Fruit fly (Drosophila melanogaster) whole organism, embryonic: Measurements from ENCODE around the gene Mzt1.

Experiments used
- CG10565 ChIP-seq: fragments of 200-800 bp; sonication (Bioruptor generic); optimal IDR thresholded peaks from 3 replicates; lab custom pipeline; 2016; ENCODE audit warnings: missing biosample characterization, mild to moderate bottlenecking, missing genetic modification characterization
- CG11504 ChIP-seq: fragments of 200-800 bp; sonication (Bioruptor generic); optimal IDR thresholded peaks from 3 replicates; lab custom pipeline; 2019; ENCODE audit warnings: missing biosample characterization, mild to moderate bottlenecking, missing genetic modification characterization, moderate library complexity
- CG12391 ChIP-seq: fragments of 200-800 bp; sonication (Bioruptor generic); optimal IDR thresholded peaks from 3 replicates; lab custom pipeline; 2018; ENCODE audit warnings: missing biosample characterization, mild to moderate bottlenecking, missing genetic modification characterization, moderate library complexity
- CG12769 ChIP-seq: fragments of 200-800 bp; sonication (Bioruptor generic); optimal IDR thresholded peaks from 2 replicates; lab custom pipeline; 2019; ENCODE audit warnings: missing biosample characterization, mild to moderate bottlenecking, missing genetic modification characterization, moderate library complexity
- CG15073 ChIP-seq: fragments of 200-800 bp; sonication (Bioruptor generic); optimal IDR thresholded peaks from 2 replicates; lab custom pipeline; 2016; ENCODE audit warnings: missing biosample characterization, missing genetic modification characterization
- CG16779 ChIP-seq: fragments of 200-800 bp; sonication (Bioruptor generic); IDR thresholded peaks from 2 replicates; pipeline ENCODE4 v1.3.6; 2022; ENCODE audit warnings: missing biosample characterization, missing genetic modification characterization
- CG18599 ChIP-seq: fragments of 200-800 bp; sonication (Bioruptor generic); optimal IDR thresholded peaks from 3 replicates; lab custom pipeline; 2017; ENCODE audit warnings: missing biosample characterization, missing genetic modification characterization, mild to moderate bottlenecking, moderate library complexity, missing genetic modification reagents
- CG2678 ChIP-seq: fragments of 200-800 bp; sonication (Bioruptor generic); optimal IDR thresholded peaks from 3 replicates; lab custom pipeline; 2019; ENCODE audit warnings: missing biosample characterization, mild to moderate bottlenecking, missing genetic modification characterization, moderate library complexity
- CG31441 ChIP-seq: fragments of 200-800 bp; sonication (Bioruptor generic); IDR thresholded peaks from 2 replicates; pipeline ENCODE4 v1.3.6; 2022; ENCODE audit warnings: missing biosample characterization, missing genetic modification characterization
- CG32767 ChIP-seq: fragments of 200-800 bp; sonication (Bioruptor generic); IDR thresholded peaks from 2 replicates; pipeline ENCODE4 v1.3.6; 2022; ENCODE audit warnings: missing biosample characterization, missing genetic modification characterization
- CG42726 ChIP-seq: fragments of 200-800 bp; sonication (Bioruptor generic); IDR thresholded peaks from 2 replicates; pipeline ENCODE4 v1.3.6; 2022; ENCODE audit warnings: missing biosample characterization, missing genetic modification characterization; ENCODE audit not compliant: partially characterized antibody
- CG4404 ChIP-seq: fragments of 200-800 bp; sonication (Bioruptor generic); IDR thresholded peaks from 2 replicates; pipeline ENCODE4 v1.3.6; 2022; ENCODE audit warnings: missing biosample characterization, missing genetic modification characterization
- CG5953 ChIP-seq: fragments of 200-800 bp; sonication (Bioruptor generic); IDR thresholded peaks from 2 replicates; pipeline ENCODE4 v1.3.6; 2022; ENCODE audit warnings: missing biosample characterization, missing genetic modification characterization
- CG9437 ChIP-seq: fragments of 200-800 bp; sonication (Bioruptor generic); optimal IDR thresholded peaks from 2 replicates; lab custom pipeline; 2018; ENCODE audit warnings: missing biosample characterization, mild to moderate bottlenecking, missing genetic modification characterization
- Ets65A ChIP-seq: fragments of 200-800 bp; sonication (Bioruptor generic); peaks from one replicate; lab custom pipeline; 2016; ENCODE audit warnings: missing biosample characterization, missing genetic modification characterization
- Ets97D ChIP-seq: fragments of 200-800 bp; sonication (Bioruptor generic); optimal IDR thresholded peaks from 3 replicates; lab custom pipeline; 2016; ENCODE audit warnings: missing biosample characterization, missing genetic modification characterization
- Hmx ChIP-seq: fragments of 200-800 bp; sonication (Bioruptor generic); optimal IDR thresholded peaks from 2 replicates; lab custom pipeline; 2016; ENCODE audit warnings: missing biosample characterization, missing genetic modification characterization
- Hr78 ChIP-seq, 2 experiments: fragments of 200-800 bp in 1 of 2; fragments of >200 bp in 1 of 2; sonication (Bioruptor generic) in 1 of 2; optimal IDR thresholded peaks; 2 replicates each; lab custom pipeline; 2017 to 2019; ENCODE audit warnings: missing biosample characterization in 2 of 2, missing genetic modification characterization in 2 of 2, mild to moderate bottlenecking in 1 of 2, moderate library complexity in 1 of 2
- Lpt ChIP-seq: fragments of >200 bp; optimal IDR thresholded peaks from 2 replicates; lab custom pipeline; 2018; ENCODE audit warnings: missing biosample characterization, missing genetic modification characterization
- Med ChIP-seq: fragments of 200-800 bp; sonication (Bioruptor generic); peaks from one replicate; lab custom pipeline; 2016; ENCODE audit warnings: missing biosample characterization, missing genetic modification characterization, mild to moderate bottlenecking, inconsistent platforms, moderate library complexity
- NFAT ChIP-seq: fragments of 200-800 bp; sonication (Bioruptor generic); IDR thresholded peaks from 2 replicates; pipeline ENCODE4 v1.3.6; 2022; ENCODE audit warnings: missing biosample characterization, missing genetic modification characterization
- Nf-YB ChIP-seq: fragments of 200-800 bp; sonication (Bioruptor generic); optimal IDR thresholded peaks from 3 replicates; lab custom pipeline; 2019; ENCODE audit warnings: missing biosample characterization, mild to moderate bottlenecking, missing genetic modification characterization, moderate library complexity
- NfI ChIP-seq: fragments of 200-800 bp; sonication (Bioruptor generic); optimal IDR thresholded peaks from 3 replicates; lab custom pipeline; 2018; ENCODE audit warnings: missing biosample characterization, mild to moderate bottlenecking, missing genetic modification characterization, moderate library complexity
- Pdp1 ChIP-seq, 2 experiments: fragments of 200-800 bp; sonication (Bioruptor generic); optimal IDR thresholded peaks; 3 replicates each; lab custom pipeline; 2016; ENCODE audit warnings: missing biosample characterization in 2 of 2, missing genetic modification characterization in 2 of 2, mild to moderate bottlenecking in 1 of 2, moderate library complexity in 1 of 2
- Ravus ChIP-seq: fragments of 200-800 bp; sonication (Bioruptor generic); IDR thresholded peaks from 2 replicates; pipeline ENCODE4 v1.3.6; 2022; ENCODE audit warnings: missing biosample characterization, missing genetic modification characterization
- Tbp ChIP-seq: fragments of >200 bp; optimal IDR thresholded peaks from 2 replicates; lab custom pipeline; 2018; ENCODE audit warnings: missing biosample characterization, missing genetic modification characterization
- abd-A ChIP-seq: fragments of 200-800 bp; sonication (Bioruptor generic); optimal IDR thresholded peaks from 3 replicates; lab custom pipeline; 2019; ENCODE audit warnings: missing biosample characterization, mild to moderate bottlenecking, missing genetic modification characterization, moderate library complexity
- chm ChIP-seq: fragments of 200-800 bp; sonication (Bioruptor generic); IDR thresholded peaks from 2 replicates; pipeline ENCODE4 v1.3.6; 2022; ENCODE audit warnings: missing biosample characterization, missing genetic modification characterization
- cwo ChIP-seq: fragments of 200-800 bp; sonication (Bioruptor generic); optimal IDR thresholded peaks from 3 replicates; lab custom pipeline; 2017; ENCODE audit warnings: missing biosample characterization, missing genetic modification characterization, mild to moderate bottlenecking, moderate library complexity, missing genetic modification reagents
- dysf ChIP-seq: fragments of 200-800 bp; sonication (Bioruptor generic); IDR thresholded peaks from 3 replicates; pipeline ENCODE4 v1.3.6; 2022; ENCODE audit warnings: missing biosample characterization, missing genetic modification characterization
- ewg ChIP-seq: fragments of 200-800 bp; sonication (Bioruptor generic); optimal IDR thresholded peaks from 3 replicates; lab custom pipeline; 2017; ENCODE audit warnings: mild to moderate bottlenecking, missing biosample characterization, missing genetic modification reagents, missing genetic modification characterization
- eyg ChIP-seq: fragments of 200-800 bp; sonication (Bioruptor generic); optimal IDR thresholded peaks from 3 replicates; lab custom pipeline; 2016; ENCODE audit warnings: missing biosample characterization, missing genetic modification characterization
- fru ChIP-seq: fragments of >200 bp; optimal IDR thresholded peaks from 2 replicates; lab custom pipeline; 2017
- gce ChIP-seq: fragments of 200-800 bp; sonication (Bioruptor generic); IDR thresholded peaks from 3 replicates; pipeline ENCODE4 v1.3.6; 2022; ENCODE audit warnings: missing biosample characterization, missing genetic modification characterization
- gem ChIP-seq: fragments of 200-800 bp; sonication (Bioruptor generic); optimal IDR thresholded peaks from 2 replicates; lab custom pipeline; 2019; ENCODE audit warnings: missing biosample characterization, mild to moderate bottlenecking, missing genetic modification characterization, moderate library complexity
- hkb ChIP-seq, 2 experiments: fragments of 200-800 bp in 1 of 2; fragments of >200 bp in 1 of 2; sonication (Bioruptor generic) in 1 of 2; IDR thresholded peaks in 1 of 2; optimal IDR thresholded peaks in 1 of 2; 2 replicates each; pipeline versions ENCODE4 v1.3.6 to Lab custom; 2017 to 2022; ENCODE audit warnings: missing biosample characterization in 1 of 2, missing genetic modification characterization in 1 of 2
- ken ChIP-seq: fragments of 200-800 bp; sonication (Bioruptor generic); IDR thresholded peaks from 3 replicates; pipeline ENCODE4 v1.3.6; 2022; ENCODE audit warnings: missing biosample characterization, missing genetic modification characterization
- kni ChIP-seq: fragments of 200-800 bp; sonication (Bioruptor generic); optimal IDR thresholded peaks from 3 replicates; lab custom pipeline; 2017; ENCODE audit warnings: mild to moderate bottlenecking, missing biosample characterization, missing genetic modification reagents, missing genetic modification characterization
- lab ChIP-seq: fragments of 200-800 bp; sonication (Bioruptor generic); optimal IDR thresholded peaks from 3 replicates; lab custom pipeline; 2017; ENCODE audit warnings: missing biosample characterization, missing genetic modification characterization, mild to moderate bottlenecking, moderate library complexity, missing genetic modification reagents
- nau ChIP-seq: fragments of 200-800 bp; sonication (Bioruptor generic); optimal IDR thresholded peaks from 3 replicates; lab custom pipeline; 2017; ENCODE audit warnings: missing biosample characterization, mild to moderate bottlenecking, missing genetic modification characterization, missing genetic modification reagents
- phol ChIP-seq: fragments of 200-800 bp; sonication (Bioruptor generic); optimal IDR thresholded peaks from 3 replicates; lab custom pipeline; 2018; ENCODE audit warnings: missing biosample characterization, mild to moderate bottlenecking, missing genetic modification characterization, moderate library complexity
- pum ChIP-seq: fragments of 200-800 bp; sonication (Bioruptor generic); optimal IDR thresholded peaks from 2 replicates; lab custom pipeline; 2016; ENCODE audit warnings: missing biosample characterization, missing genetic modification characterization
- sens ChIP-seq: fragments of 200-800 bp; sonication (Bioruptor generic); peaks from one replicate; lab custom pipeline; 2016; ENCODE audit warnings: missing biosample characterization, missing genetic modification characterization
- slbo ChIP-seq: fragments of 200-800 bp; sonication (Bioruptor generic); IDR thresholded peaks from 2 replicates; pipeline ENCODE4 v1.3.6; 2022; ENCODE audit warnings: missing biosample characterization, missing genetic modification characterization
- sob ChIP-seq: fragments of 200-800 bp; sonication (Bioruptor generic); IDR thresholded peaks from 2 replicates; pipeline ENCODE4 v1.3.6; 2022; ENCODE audit warnings: missing biosample characterization, missing genetic modification characterization
- stc ChIP-seq: fragments of 200-800 bp; sonication (Bioruptor generic); IDR thresholded peaks from 2 replicates; pipeline ENCODE4 v1.3.6; 2022; ENCODE audit warnings: missing biosample characterization, missing genetic modification characterization
- tap ChIP-seq: fragments of 200-800 bp; optimal IDR thresholded peaks from 3 replicates; lab custom pipeline; 2019; ENCODE audit warnings: missing biosample characterization, mild to moderate bottlenecking, missing genetic modification characterization, moderate library complexity

Gene Mzt1

dm6 chr3L:2378549-2378948 is 10.5 kb upstream of the Mzt1 start (continued):
- TF ChIP-seq CG5953 (no peak), kni (GFP tag; lab: Kevin White, UChicago) (no peak), Lpt (GFP tag; lab: Kevin White, UChicago) (no peak), Ets97D (GFP tag; lab: Kevin White, UChicago) (no peak), CG16779 (GFP tag; lab: Robert Waterston, UW) (0 out of 2 replicates have a peak, but pooled peaks have one; percentile 22), ken (GFP tag; lab: Robert Waterston, UW) (no peak), CG42726 (GFP tag; lab: Robert Waterston, UW) (no peak), CG11504 (tag; lab: Kevin White, UChicago) (no peak), Hr78 (GFP tag; optimal IDR thresholded peaks at IDR 0.05; lab: Kevin White, UChicago) (no peak), CG12769 (tag; lab: Kevin White, UChicago) (peak; percentile 51)

DNA sequence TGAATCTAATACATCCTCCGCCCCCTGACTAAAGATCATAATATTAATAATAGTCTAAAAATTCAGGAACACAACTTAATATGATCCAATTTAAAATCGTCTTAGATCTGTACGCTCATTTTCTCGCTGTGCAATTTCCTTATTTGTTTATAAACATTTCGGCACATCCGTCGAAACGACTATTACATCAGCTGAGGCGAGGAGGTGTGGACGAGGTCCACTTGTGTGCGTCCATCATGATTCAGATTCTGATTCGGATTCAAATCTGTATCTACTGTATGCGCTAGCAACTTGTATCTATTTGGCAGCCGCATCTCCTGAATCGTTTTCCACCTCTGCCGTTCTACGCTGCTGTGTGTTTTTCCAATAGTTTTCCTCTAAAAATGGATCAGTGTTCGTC is 9.6 kb upstream of the Mzt1 start:
- TF ChIP-seq pum (no peak), NFAT (GFP tag; lab: Robert Waterston, UW) (0 out of 2 replicates have a peak, but pooled peaks have one; percentile 4), chm (0 out of 2 replicates have a peak, but pooled peaks have one; percentile 17), Med (GFP tag; lab: Kevin White, UChicago) (peak; percentile 62), dysf (peak; percentile 33; the same call in 1 of the 3 replicates), CG2678 (tag; lab: Kevin White, UChicago) (peak; percentile 5), sens (GFP tag; lab: Kevin White, UChicago) (no peak), CG32767 (GFP tag; lab: Robert Waterston, UW) (peak; percentile 49; the same call in 1 of the 2 replicates), fru (lab: Kevin White, UChicago) (no peak), phol (tag; lab: Kevin White, UChicago) (peak; percentile 5), Ets65A (GFP tag; lab: Kevin White, UChicago) (peak; percentile 62), gem (tag; lab: Kevin White, UChicago) (peak; percentile 9), Hmx (GFP tag; lab: Kevin White, UChicago) (no peak), abd-A (tag; lab: Kevin White, UChicago) (no peak), stc (no peak), Pdp1 (GFP tag; optimal IDR thresholded peaks at IDR 0.05; lab: Kevin White, UChicago) (peak in 1 of 2 experiments; percentile 75), CG18599 (GFP tag; lab: Kevin White, UChicago) (peak; percentile 3), Nf-YB (no peak), CG11504 (tag; lab: Kevin White, UChicago) (peak; percentile 86), nau (GFP tag; lab: Kevin White, UChicago) (peak; percentile 6)

dm6 chr3L:2385325-2386007 is 3.6 kb upstream of the Mzt1 start:
- no peak for TF ChIP-seq hkb (optimal IDR thresholded peaks at IDR 0.05; lab: Kevin White, UChicago)
- no peak for TF ChIP-seq hkb (GFP tag; IDR thresholded peaks at IDR 0.05; lab: Robert Waterston, UW)
- TF ChIP-seq CG9437 (GFP tag; lab: Kevin White, UChicago), result no peak
- TF ChIP-seq tap, result no peak
- no peak for TF ChIP-seq cwo (GFP tag; lab: Kevin White, UChicago)
- no peak for TF ChIP-seq gce (GFP tag; lab: Robert Waterston, UW)
- no peak for TF ChIP-seq NfI (GFP tag; lab: Kevin White, UChicago)
- no peak for TF ChIP-seq lab (GFP tag; lab: Kevin White, UChicago)
- TF ChIP-seq slbo (GFP tag; lab: Robert Waterston, UW), result no peak
- no peak for TF ChIP-seq eyg
- TF ChIP-seq CG4404 (GFP tag; lab: Robert Waterston, UW), result no peak
- TF ChIP-seq fru (lab: Kevin White, UChicago), result no peak
- TF ChIP-seq Tbp, result no peak
- TF ChIP-seq CG15073 (GFP tag; lab: Kevin White, UChicago), result no peak
- TF ChIP-seq CG12391, result no peak
- TF ChIP-seq CG31441 (GFP tag; lab: Robert Waterston, UW), result no peak
- no peak for TF ChIP-seq sob (GFP tag; lab: Robert Waterston, UW)
- TF ChIP-seq ewg (GFP tag; lab: Kevin White, UChicago), result no peak
- peak; percentile 29 for TF ChIP-seq Med (GFP tag; lab: Kevin White, UChicago)
- no peak for TF ChIP-seq Ravus (GFP tag; lab: Robert Waterston, UW)
- no peak for TF ChIP-seq CG10565 (GFP tag; lab: Kevin White, UChicago)
